Worm (Caenorhabditis elegans) whole organism, L4/young adult: ENCODE data around the gene C01G6.3.

Experiments used
- W03F9.2 ChIP-seq: fragments of 150-350 bp; optimal IDR thresholded peaks from 2 replicates; lab custom pipeline; 2014; ENCODE audit warnings: missing biosample characterization, missing genetic modification characterization
- dao-5 ChIP-seq: sonication (generic microtip); optimal IDR thresholded peaks from 2 replicates; lab custom pipeline; 2016; ENCODE audit warnings: missing genotype, missing genetic modification characterization, moderate library complexity, missing compliant biosample characterization

ce11 chrII:9233813-9234212 lies 35.9 kb upstream of the C01G6.3 start:
- TF ChIP-seq dao-5 (no peak), W03F9.2 (tag; lab: Kevin White, UChicago) (no peak)
